Fruit fly (Drosophila melanogaster): ENCODE measurements around the gene SPR.

The SPR gene

dm6 chrX:5516783-5517571, 70.5 kb downstream of the SPR start:
- TF ChIP-seq ss (GFP tag; optimal IDR thresholded peaks at IDR 0.05): peak; percentile 31 to 45
- TF ChIP-seq CG32006 (GFP tag; optimal IDR thresholded peaks at IDR 0.05): peak; percentile 61
- TF ChIP-seq CG7368 (GFP tag; optimal IDR thresholded peaks at IDR 0.05): no peak
- TF ChIP-seq spab (GFP tag; optimal IDR thresholded peaks at IDR 0.05): no peak
- TF ChIP-seq Hr4 (GFP tag; optimal IDR thresholded peaks at IDR 0.05): peak; percentile 58
- peak; percentile 32 for TF ChIP-seq CG9139 (GFP tag; optimal IDR thresholded peaks at IDR 0.05)
- peak; percentile 33 for TF ChIP-seq dsx (GFP tag; optimal IDR thresholded peaks at IDR 0.05; ENCODE audit: poor library complexity, severe bottlenecking)
- TF ChIP-seq eg (GFP tag; IDR thresholded peaks at IDR 0.05): peak; percentile 55; the same call in 2 of the 3 replicates
- TF ChIP-seq CG8632 (GFP tag; optimal IDR thresholded peaks at IDR 0.05): peak; percentile 32
- no peak for TF ChIP-seq CG11294 (GFP tag; IDR thresholded peaks at IDR 0.05)
- TF ChIP-seq CG3919 (GFP tag; optimal IDR thresholded peaks at IDR 0.05): peak; percentile 31
- TF ChIP-seq net (GFP tag; optimal IDR thresholded peaks at IDR 0.05): peak; percentile 43
- TF ChIP-seq CG31627 (GFP tag; optimal IDR thresholded peaks at IDR 0.05): no peak
- TF ChIP-seq Blimp-1 (GFP tag; optimal IDR thresholded peaks at IDR 0.05): no peak
- TF ChIP-seq Eip93F (GFP tag; optimal IDR thresholded peaks at IDR 0.05): no peak
- TF ChIP-seq Smox (GFP tag; optimal IDR thresholded peaks at IDR 0.05): peak; percentile 37
- peak; percentile 37 for TF ChIP-seq CG10631 (GFP tag; optimal IDR thresholded peaks at IDR 0.05)
- TF ChIP-seq vri (GFP tag; optimal IDR thresholded peaks at IDR 0.05): peak; percentile 22
- TF ChIP-seq salr (GFP tag; optimal IDR thresholded peaks at IDR 0.05): peak in 1 of 2 experiments; percentile 19
- TF ChIP-seq CG6792 (GFP tag; optimal IDR thresholded peaks at IDR 0.05): peak; percentile 21
- peak; percentile 18 for TF ChIP-seq lz (GFP tag; optimal IDR thresholded peaks at IDR 0.05)
- TF ChIP-seq Met (GFP tag; optimal IDR thresholded peaks at IDR 0.05): peak; percentile 61
- TF ChIP-seq CG1621 (tag; optimal IDR thresholded peaks at IDR 0.05): peak; percentile 50
- peak; percentile 42 for TF ChIP-seq pdm3 (GFP tag; optimal IDR thresholded peaks at IDR 0.05)
- TF ChIP-seq Gug (GFP tag; IDR thresholded peaks at IDR 0.05): no peak
- no peak for TF ChIP-seq Hr38 (GFP tag; optimal IDR thresholded peaks at IDR 0.05)
- no peak for TF ChIP-seq fd59A (GFP tag; optimal IDR thresholded peaks at IDR 0.05)
- TF ChIP-seq Eip75B (GFP tag; optimal IDR thresholded peaks at IDR 0.05): peak; percentile 19
- TF ChIP-seq CG8119 (GFP tag; IDR thresholded peaks at IDR 0.05): 0 out of 3 replicates have a peak, but pooled peaks have one; percentile 13
- TF ChIP-seq dac (GFP tag; optimal IDR thresholded peaks at IDR 0.05): no peak
- peak; percentile 42 for TF ChIP-seq acj6 (GFP tag; optimal IDR thresholded peaks at IDR 0.05)
- TF ChIP-seq svp (GFP tag): peak; percentile 83
- peak; percentile 40 for TF ChIP-seq CG34406 (GFP tag; optimal IDR thresholded peaks at IDR 0.05)
- TF ChIP-seq Sox102F (GFP tag; optimal IDR thresholded peaks at IDR 0.05): peak; percentile 44
- peak; percentile 49 for TF ChIP-seq esn (GFP tag; optimal IDR thresholded peaks at IDR 0.05)
- TF ChIP-seq achi (GFP tag; optimal IDR thresholded peaks at IDR 0.05): peak; percentile 4
- TF ChIP-seq cyc (GFP tag; optimal IDR thresholded peaks at IDR 0.05): peak; percentile 9
- peak; percentile 50 for TF ChIP-seq topi (GFP tag; optimal IDR thresholded peaks at IDR 0.05)
- no peak for TF ChIP-seq Ets21C (GFP tag; optimal IDR thresholded peaks at IDR 0.05)
- peak; percentile 8 for TF ChIP-seq Ets96B (tag; optimal IDR thresholded peaks at IDR 0.05)
- no peak for TF ChIP-seq CG8319 (GFP tag; optimal IDR thresholded peaks at IDR 0.05)
- TF ChIP-seq CG6854 (GFP tag; optimal IDR thresholded peaks at IDR 0.05): peak; percentile 56
- TF ChIP-seq Eip78C (GFP tag): peak; percentile 85
- TF ChIP-seq CG15336 (GFP tag; IDR thresholded peaks at IDR 0.05): peak; percentile 37; the same call in 1 of the 2 replicates
- peak; percentile 51 for TF ChIP-seq OdsH (GFP tag; optimal IDR thresholded peaks at IDR 0.05)
- TF ChIP-seq CG11762 (GFP tag; optimal IDR thresholded peaks at IDR 0.05; ENCODE audit: insufficient read depth): peak; percentile 28
- TF ChIP-seq fkh (GFP tag; optimal IDR thresholded peaks at IDR 0.05): peak; percentile 48
- TF ChIP-seq Sox15 (GFP tag; optimal IDR thresholded peaks at IDR 0.05): no peak
- peak; percentile 25 for TF ChIP-seq Sox14 (GFP tag; optimal IDR thresholded peaks at IDR 0.05)
- TF ChIP-seq fd85E (GFP tag; optimal IDR thresholded peaks at IDR 0.05): peak; percentile 59
